Fruit fly (Drosophila melanogaster) whole organism, embryonic: ENCODE measurements around the gene CG6689.
A peak's percentile ranks its signal among the peaks of the same experiment; 100 is the strongest.

Experiments used
- C15 ChIP-seq: fragments of 200-800 bp; sonication (Bioruptor generic); IDR thresholded peaks from 3 replicates; pipeline ENCODE4 v1.3.6; 2022; ENCODE audit warnings: missing biosample characterization, missing genetic modification characterization
- CG10209 ChIP-seq: fragments of 200-800 bp; sonication (Bioruptor generic); optimal IDR thresholded peaks from 3 replicates; lab custom pipeline; 2017; ENCODE audit warnings: missing biosample characterization, mild to moderate bottlenecking, missing genetic modification characterization, missing genetic modification reagents
- CG10979 ChIP-seq: fragments of 200-800 bp; sonication (Bioruptor generic); optimal IDR thresholded peaks from 2 replicates; lab custom pipeline; 2018; ENCODE audit warnings: missing biosample characterization, mild to moderate bottlenecking, missing genetic modification characterization, moderate library complexity
- CG11456 ChIP-seq: fragments of 200-800 bp; sonication (Bioruptor generic); IDR thresholded peaks from 3 replicates; pipeline ENCODE4 v1.3.6; 2022; ENCODE audit warnings: missing biosample characterization, missing genetic modification characterization
- CG12659 ChIP-seq: fragments of 200-800 bp; sonication (Bioruptor generic); optimal IDR thresholded peaks from 3 replicates; lab custom pipeline; 2017; ENCODE audit warnings: mild to moderate bottlenecking, missing biosample characterization, missing genetic modification reagents, missing genetic modification characterization
- CG13287 ChIP-seq: fragments of 200-800 bp; sonication (Bioruptor generic); IDR thresholded peaks from 2 replicates; pipeline ENCODE4 v1.3.6; 2022; ENCODE audit warnings: missing biosample characterization, missing genetic modification characterization; ENCODE audit not compliant: partially characterized antibody
- CG13775 ChIP-seq: fragments of 200-800 bp; sonication (Bioruptor generic); optimal IDR thresholded peaks from 3 replicates; lab custom pipeline; 2017; ENCODE audit warnings: missing biosample characterization, mild to moderate bottlenecking, missing genetic modification characterization
- CG14014 ChIP-seq: fragments of 200-800 bp; sonication (Bioruptor generic); IDR thresholded peaks from 2 replicates; pipeline ENCODE4 v1.3.6; 2022; ENCODE audit warnings: missing biosample characterization, missing genetic modification characterization
- CG15269 ChIP-seq: fragments of 200-800 bp; sonication (Bioruptor generic); optimal IDR thresholded peaks from 2 replicates; lab custom pipeline; 2018; ENCODE audit warnings: missing biosample characterization, mild to moderate bottlenecking, missing genetic modification characterization, moderate library complexity
- CG1529 ChIP-seq: fragments of 200-800 bp; sonication (Bioruptor generic); optimal IDR thresholded peaks from 3 replicates; lab custom pipeline; 2018; ENCODE audit warnings: missing biosample characterization, missing genetic modification characterization
- CG1602 ChIP-seq: fragments of 200-800 bp; sonication (Bioruptor generic); optimal IDR thresholded peaks from 3 replicates; lab custom pipeline; 2016; ENCODE audit warnings: missing biosample characterization, missing genetic modification characterization
- CG17328 ChIP-seq: fragments of 200-800 bp; sonication (Bioruptor generic); IDR thresholded peaks from 2 replicates; pipeline ENCODE4 v1.3.6; 2022; ENCODE audit warnings: missing biosample characterization, missing genetic modification characterization
- CG17385 ChIP-seq: fragments of 200-800 bp; sonication (Bioruptor generic); optimal IDR thresholded peaks from 3 replicates; lab custom pipeline; 2018; ENCODE audit warnings: missing biosample characterization, mild to moderate bottlenecking, missing genetic modification characterization
- CG2120 ChIP-seq: fragments of 200-800 bp; sonication (Bioruptor generic); optimal IDR thresholded peaks from 3 replicates; lab custom pipeline; 2016; ENCODE audit warnings: missing biosample characterization, missing genetic modification characterization
- CG3163 ChIP-seq: fragments of 200-800 bp; sonication (Bioruptor generic); optimal IDR thresholded peaks from 3 replicates; lab custom pipeline; 2016; ENCODE audit warnings: missing biosample characterization, missing genetic modification characterization
- CG3407 ChIP-seq: fragments of 200-800 bp; sonication (Bioruptor generic); optimal IDR thresholded peaks from 2 replicates; lab custom pipeline; 2018; ENCODE audit warnings: missing biosample characterization, mild to moderate bottlenecking, missing genetic modification characterization
- CG34376 ChIP-seq: fragments of 200-800 bp; sonication (Bioruptor generic); optimal IDR thresholded peaks from 2 replicates; lab custom pipeline; 2018; ENCODE audit warnings: missing biosample characterization, mild to moderate bottlenecking, missing genetic modification characterization
- CG5953 ChIP-seq: fragments of 200-800 bp; sonication (Bioruptor generic); IDR thresholded peaks from 2 replicates; pipeline ENCODE4 v1.3.6; 2022; ENCODE audit warnings: missing biosample characterization, missing genetic modification characterization
- CG7372 ChIP-seq: fragments of 200-800 bp; sonication (Bioruptor generic); IDR thresholded peaks from 2 replicates; pipeline ENCODE4 v1.3.6; 2022; ENCODE audit warnings: missing biosample characterization, missing genetic modification characterization
- CG7556 ChIP-seq: fragments of 200-800 bp; sonication (Bioruptor generic); optimal IDR thresholded peaks from 2 replicates; lab custom pipeline; 2017; ENCODE audit warnings: missing biosample characterization, mild to moderate bottlenecking, missing genetic modification characterization
- CG8478 ChIP-seq: fragments of >200 bp; optimal IDR thresholded peaks from 2 replicates; lab custom pipeline; 2018
- CG8765 ChIP-seq: fragments of 200-800 bp; sonication (Bioruptor generic); IDR thresholded peaks from 2 replicates; pipeline ENCODE4 v1.3.6; 2022; ENCODE audit warnings: missing biosample characterization, missing genetic modification characterization
- CG8944 ChIP-seq: fragments of 200-800 bp; sonication (Bioruptor generic); optimal IDR thresholded peaks from 3 replicates; lab custom pipeline; 2016; ENCODE audit warnings: missing biosample characterization, missing genetic modification characterization
- CG9437 ChIP-seq: fragments of 200-800 bp; sonication (Bioruptor generic); optimal IDR thresholded peaks from 2 replicates; lab custom pipeline; 2018; ENCODE audit warnings: missing biosample characterization, mild to moderate bottlenecking, missing genetic modification characterization
- Dip2 ChIP-seq: fragments of 200-800 bp; sonication (Bioruptor generic); IDR thresholded peaks from 2 replicates; pipeline ENCODE4 v1.3.6; 2022; ENCODE audit warnings: missing biosample characterization, missing genetic modification characterization
- Ets97D ChIP-seq: fragments of 200-800 bp; sonication (Bioruptor generic); optimal IDR thresholded peaks from 3 replicates; lab custom pipeline; 2016; ENCODE audit warnings: missing biosample characterization, missing genetic modification characterization
- Fer3 ChIP-seq: fragments of 200-800 bp; sonication (Bioruptor generic); optimal IDR thresholded peaks from 2 replicates; lab custom pipeline; 2018; ENCODE audit warnings: missing biosample characterization, mild to moderate bottlenecking, missing genetic modification characterization, moderate library complexity
- GATAe ChIP-seq: fragments of 200-800 bp; sonication (Bioruptor generic); conservative IDR thresholded peaks from 2 replicates; pipeline ENCODE4 v1.3.6; 2022; ENCODE audit warnings: missing biosample characterization, missing genetic modification characterization
- Gsc ChIP-seq: fragments of 200-800 bp; sonication (Bioruptor generic); IDR thresholded peaks from 2 replicates; pipeline ENCODE4 v1.3.6; 2022; ENCODE audit warnings: missing biosample characterization, missing genetic modification characterization
- Gug ChIP-seq: fragments of 200-800 bp; sonication (Bioruptor generic); IDR thresholded peaks from 4 replicates; pipeline ENCODE4 v1.3.6; 2022; ENCODE audit warnings: missing biosample characterization, missing genetic modification characterization
- Hr78 ChIP-seq, 2 experiments: fragments of 200-800 bp in 1 of 2; fragments of >200 bp in 1 of 2; sonication (Bioruptor generic) in 1 of 2; optimal IDR thresholded peaks; 2 replicates each; lab custom pipeline; 2017 to 2019; ENCODE audit warnings: missing biosample characterization in 2 of 2, missing genetic modification characterization in 2 of 2, mild to moderate bottlenecking in 1 of 2, moderate library complexity in 1 of 2
- Myb ChIP-seq: fragments of 200-800 bp; sonication (Bioruptor generic); optimal IDR thresholded peaks from 2 replicates; lab custom pipeline; 2016; ENCODE audit warnings: missing biosample characterization, missing genetic modification characterization
- Sin3A ChIP-seq: fragments of >200 bp; optimal IDR thresholded peaks from 2 replicates; lab custom pipeline; 2018
- Ssrp ChIP-seq: fragments of 200-800 bp; sonication (Bioruptor generic); optimal IDR thresholded peaks from 2 replicates; lab custom pipeline; 2018; ENCODE audit warnings: missing biosample characterization, mild to moderate bottlenecking, missing genetic modification characterization, moderate library complexity
- Stat92E ChIP-seq, 3 experiments: fragments of >200 bp in 2 of 3; fragments of 200-800 bp in 1 of 3; sonication (Bioruptor generic) in 1 of 3; optimal IDR thresholded peaks; 2 replicates each; lab custom pipeline; 2017 to 2019; ENCODE audit warnings: missing biosample characterization in 3 of 3, missing genetic modification characterization in 3 of 3, mild to moderate bottlenecking in 1 of 3, moderate library complexity in 1 of 3
- TFAM ChIP-seq: fragments of 200-800 bp; sonication (Bioruptor generic); optimal IDR thresholded peaks from 2 replicates; lab custom pipeline; 2017; ENCODE audit warnings: missing biosample characterization, missing genetic modification characterization, inconsistent platforms
- btn ChIP-seq: fragments of 200-800 bp; sonication (Bioruptor generic); optimal IDR thresholded peaks from 2 replicates; lab custom pipeline; 2016; ENCODE audit warnings: missing biosample characterization, missing genetic modification characterization
- cg ChIP-seq: fragments of 200-800 bp; sonication (Bioruptor generic); optimal IDR thresholded peaks from 3 replicates; lab custom pipeline; 2019; ENCODE audit warnings: missing biosample characterization, mild to moderate bottlenecking, missing genetic modification characterization, moderate library complexity
- croc ChIP-seq: fragments of 200-800 bp; sonication (Bioruptor generic); conservative IDR thresholded peaks from 3 replicates; pipeline ENCODE4 v1.3.6; 2022; ENCODE audit warnings: missing biosample characterization, missing genetic modification characterization
- dan ChIP-seq: fragments of 200-800 bp; sonication (Bioruptor generic); IDR thresholded peaks from 2 replicates; pipeline ENCODE4 v1.3.6; 2022; ENCODE audit warnings: missing biosample characterization, missing genetic modification characterization
- hkb ChIP-seq, 2 experiments: fragments of 200-800 bp in 1 of 2; fragments of >200 bp in 1 of 2; sonication (Bioruptor generic) in 1 of 2; IDR thresholded peaks in 1 of 2; optimal IDR thresholded peaks in 1 of 2; 2 replicates each; pipeline versions ENCODE4 v1.3.6 to Lab custom; 2017 to 2022; ENCODE audit warnings: missing biosample characterization in 1 of 2, missing genetic modification characterization in 1 of 2
- lbe ChIP-seq: fragments of 200-800 bp; sonication (Bioruptor generic); optimal IDR thresholded peaks from 2 replicates; lab custom pipeline; 2016; ENCODE audit warnings: missing biosample characterization, mild to moderate bottlenecking, missing genetic modification characterization
- lmd ChIP-seq: fragments of 200-800 bp; sonication (Bioruptor generic); IDR thresholded peaks from 2 replicates; pipeline ENCODE4 v1.3.6; 2022; ENCODE audit warnings: missing biosample characterization, missing genetic modification characterization
- otp ChIP-seq: fragments of 200-800 bp; sonication (Bioruptor generic); IDR thresholded peaks from 3 replicates; pipeline ENCODE4, ENCODE4 v1.3.6; 2022; ENCODE audit warnings: missing biosample characterization, missing genetic modification characterization
- pan ChIP-seq, 4 experiments: fragments of >200 bp in 3 of 4; fragments of 200-800 bp in 1 of 4; sonication (Bioruptor generic) in 1 of 4; optimal IDR thresholded peaks in 3 of 4; IDR thresholded peaks in 1 of 4; 2 replicates each; pipeline versions ENCODE4 v1.3.6 to Lab custom; 2017 to 2022; ENCODE audit warnings: missing biosample characterization in 2 of 4, missing genetic modification characterization in 2 of 4, mixed read lengths in 1 of 4
- run ChIP-seq: fragments of 200-800 bp; sonication (Bioruptor generic); optimal IDR thresholded peaks from 3 replicates; lab custom pipeline; 2018; ENCODE audit warnings: missing biosample characterization, mild to moderate bottlenecking, missing genetic modification characterization
- salm ChIP-seq: fragments of 200-800 bp; sonication (Bioruptor generic); optimal IDR thresholded peaks from 2 replicates; lab custom pipeline; 2018; ENCODE audit warnings: missing biosample characterization, mild to moderate bottlenecking, missing genetic modification characterization
- sr ChIP-seq: fragments of 200-800 bp; sonication (Bioruptor generic); IDR thresholded peaks from 3 replicates; pipeline ENCODE4 v1.3.6; 2022; ENCODE audit warnings: missing biosample characterization, missing genetic modification characterization
- zf30C ChIP-seq: fragments of 200-800 bp; sonication (Bioruptor generic); optimal IDR thresholded peaks from 3 replicates; lab custom pipeline; 2018; ENCODE audit warnings: missing biosample characterization, mild to moderate bottlenecking, missing genetic modification characterization
- zfh1 ChIP-seq: fragments of 200-800 bp; sonication (Bioruptor generic); IDR thresholded peaks from 3 replicates; pipeline ENCODE4 v1.3.6; 2022; ENCODE audit warnings: missing biosample characterization, missing genetic modification characterization

CG6689 gene

dm6 chr3R:11214449-11214950 is 5.4 kb downstream of the CG6689 start, which contains the start of gene ZnT86D (continued):
- no peak for TF ChIP-seq zfh1 (GFP tag; lab: Robert Waterston, UW)
- no peak for TF ChIP-seq CG3407
- TF ChIP-seq Gug (GFP tag; lab: Robert Waterston, UW), result peak; percentile 50; the same call in 2 of the 4 replicates
- TF ChIP-seq CG9437 (GFP tag; lab: Kevin White, UChicago), result peak; percentile 60
- peak; percentile 72 for TF ChIP-seq CG15269 (tag; lab: Kevin White, UChicago)
- TF ChIP-seq CG11456 (GFP tag; lab: Robert Waterston, UW), result no peak
- TF ChIP-seq Stat92E (GFP tag; optimal IDR thresholded peaks at IDR 0.05; lab: Kevin White, UChicago), result no peak
- peak; percentile 67 for TF ChIP-seq CG34376 (GFP tag; lab: Kevin White, UChicago)
- peak; percentile 20 for TF ChIP-seq CG1529 (GFP tag; lab: Kevin White, UChicago)
- TF ChIP-seq Sin3A (lab: Kevin White, UChicago), result peak; percentile 28
- no peak for TF ChIP-seq CG5953 (GFP tag; lab: Robert Waterston, UW)
- TF ChIP-seq CG7372, result no peak
- no peak for TF ChIP-seq dan (GFP tag; lab: Robert Waterston, UW)
- TF ChIP-seq zf30C, result no peak
- 0 out of 2 replicates have a peak, but pooled peaks have one; percentile 12 for TF ChIP-seq CG14014 (GFP tag; lab: Robert Waterston, UW)
- peak; percentile 53 for TF ChIP-seq CG10209 (GFP tag; lab: Kevin White, UChicago)
- TF ChIP-seq Ssrp, result peak; percentile 36
- peak; percentile 84 for TF ChIP-seq CG12659 (GFP tag; lab: Kevin White, UChicago)
- no peak for TF ChIP-seq run (tag; lab: Kevin White, UChicago)
- TF ChIP-seq CG8765 (GFP tag; lab: Robert Waterston, UW), result no peak
- peak; percentile 94 for TF ChIP-seq CG17385
- TF ChIP-seq TFAM (GFP tag; lab: Kevin White, UChicago), result no peak
- 0 out of 3 replicates have a peak, but pooled peaks have one; percentile 33 for TF ChIP-seq croc (GFP tag; lab: Robert Waterston, UW)
- TF ChIP-seq salm (tag; lab: Kevin White, UChicago), result peak; percentile 45
- TF ChIP-seq btn (GFP tag; lab: Kevin White, UChicago), result no peak
- no peak for TF ChIP-seq GATAe
- peak; percentile 4 for TF ChIP-seq CG8944
- TF ChIP-seq sr, result no peak
- no peak for TF ChIP-seq C15 (GFP tag; lab: Robert Waterston, UW)
- no peak for TF ChIP-seq Gsc (GFP tag; lab: Robert Waterston, UW)
- peak; percentile 68 for TF ChIP-seq CG7556 (GFP tag; lab: Kevin White, UChicago)
- TF ChIP-seq CG3163 (GFP tag; lab: Kevin White, UChicago), result peak; percentile 47
- peak; percentile 88 for TF ChIP-seq CG2120 (GFP tag; lab: Kevin White, UChicago)
- TF ChIP-seq Dip2 (GFP tag; lab: Robert Waterston, UW), result no peak
- peak; percentile 48 for TF ChIP-seq CG10979 (tag; lab: Kevin White, UChicago)
- peak; percentile 70 for TF ChIP-seq Fer3 (tag; lab: Kevin White, UChicago)
- no peak for TF ChIP-seq Hr78 (GFP tag; optimal IDR thresholded peaks at IDR 0.05; lab: Kevin White, UChicago)
- no peak for TF ChIP-seq pan (optimal IDR thresholded peaks at IDR 0.05; lab: Kevin White, UChicago)
- no peak for TF ChIP-seq pan (GFP tag; optimal IDR thresholded peaks at IDR 0.05 in 1 of 2, IDR thresholded peaks at IDR 0.05 in 1 of 2)
- TF ChIP-seq lmd (GFP tag; lab: Robert Waterston, UW), result peak; percentile 56; the same call in 1 of the 2 replicates
- TF ChIP-seq CG8478 (lab: Kevin White, UChicago), result no peak
- no peak for TF ChIP-seq hkb (optimal IDR thresholded peaks at IDR 0.05; lab: Kevin White, UChicago)
- TF ChIP-seq hkb (GFP tag; IDR thresholded peaks at IDR 0.05; lab: Robert Waterston, UW), result 0 out of 2 replicates have a peak, but pooled peaks have one; percentile 6
- TF ChIP-seq CG13775, result peak; percentile 68
- no peak for TF ChIP-seq CG13287 (GFP tag; lab: Robert Waterston, UW)
- TF ChIP-seq otp, result no peak
- peak; percentile 11 for TF ChIP-seq lbe
- TF ChIP-seq Myb, result peak; percentile 38
- TF ChIP-seq CG17328, result no peak
- TF ChIP-seq CG1602 (GFP tag; lab: Kevin White, UChicago), result peak; percentile 80
- peak; percentile 57 for TF ChIP-seq Ets97D (GFP tag; lab: Kevin White, UChicago)
- TF ChIP-seq cg (GFP tag; lab: Kevin White, UChicago), result no peak
